Worm (Caenorhabditis elegans) whole organism, L2 larva: ENCODE data around the gene C05B5.11.
"Not testable (repeated sequence)": the region's sequence is repeated elsewhere in the genome, so short reads cannot be mapped to it uniquely, and the experiment has no call there.

Experiments
- Y55F3AM.14 ChIP-seq: fragments of 200-800 bp; sonication (Bioruptor generic); optimal IDR thresholded peaks from 2 replicates; lab custom pipeline; 2018; ENCODE audit warnings: mild to moderate bottlenecking, missing genetic modification characterization, missing compliant biosample characterization
- ama-1 ChIP-seq: fragments of 150-350 bp; optimal IDR thresholded peaks from 2 replicates; lab custom pipeline; 2018; ENCODE audit warnings: inconsistent platforms
- ceh-82 ChIP-seq: fragments of 150-350 bp; optimal IDR thresholded peaks from 2 replicates; lab custom pipeline; 2014; ENCODE audit warnings: missing biosample characterization, missing genetic modification characterization
- elt-3 ChIP-seq: sonication (generic microtip); optimal IDR thresholded peaks from 2 replicates; lab custom pipeline; 2017; ENCODE audit warnings: missing biosample characterization, missing genetic modification characterization
- fos-1 ChIP-seq: fragments of 150-350 bp; optimal IDR thresholded peaks from 2 replicates; lab custom pipeline; 2014; ENCODE audit warnings: missing biosample characterization, missing genetic modification characterization
- lin-39 ChIP-seq: fragments of 150-350 bp; optimal IDR thresholded peaks from 2 replicates; lab custom pipeline; 2014; ENCODE audit warnings: missing biosample characterization, missing genetic modification reagents, missing genetic modification characterization
- lsy-2 ChIP-seq, 2 experiments: fragments of 150-350 bp in 1 of 2; sonication (generic microtip) in 1 of 2; optimal IDR thresholded peaks; 2 replicates each; lab custom pipeline; 2014 to 2017; ENCODE audit warnings: missing biosample characterization in 2 of 2, missing genetic modification characterization in 2 of 2
- zag-1 ChIP-seq: fragments of 150-350 bp; optimal IDR thresholded peaks from 2 replicates; lab custom pipeline; 2014; ENCODE audit warnings: missing biosample characterization, missing genetic modification characterization

Gene C05B5.11

ce11 chrIII:10049682-10050081 is 45.4 kb downstream of the C05B5.11 start, which contains the start of gene T16G12.1:
TSS of gene T16G12.1 (minus strand) at chrIII:10049857.
- TF ChIP-seq ama-1 (lab: Kevin White, UChicago) (no peak), fos-1 (tag; lab: Kevin White, UChicago) (peak; percentile 94)

- TF ChIP-seq zag-1; Y55F3AM.14 (GFP tag; lab: Kevin White, UChicago); lin-39 (tag; lab: Kevin White, UChicago): not testable (repeated sequence)
These were observed 46.0 kb downstream of the C05B5.11 start, which contains the start of gene T16G12.3 for ce11 chrIII:10050321-10050720. TSS of gene T16G12.3 (plus strand) at chrIII:10050621.

DNA sequence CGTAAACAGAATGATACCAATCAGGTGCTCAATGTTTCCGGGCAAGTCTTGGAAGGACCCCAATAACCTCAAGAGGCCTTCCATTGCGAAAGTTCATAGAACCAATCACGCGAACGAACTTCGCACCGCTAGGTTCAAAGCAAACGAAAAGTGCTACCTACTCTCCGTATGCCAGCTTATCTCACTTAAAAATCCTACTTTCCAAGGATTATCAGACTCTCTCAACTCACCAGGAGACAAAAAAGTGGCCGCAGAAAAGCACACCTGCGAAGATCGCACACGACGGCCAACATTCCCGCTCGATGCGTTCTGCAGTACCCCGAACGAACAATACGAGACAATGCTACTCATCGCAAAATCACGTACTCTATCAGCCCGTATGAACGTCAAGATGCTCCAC is 49.0 kb downstream of the C05B5.11 start, which contains the start of gene T16G12.12:
Gene T16G12.12, plus strand, starts transcription at position 301 of the 400 bp plus-strand sequence.
- TF ChIP-seq elt-3 (tag; lab: Kevin White, UChicago); lsy-2 (tag; optimal IDR thresholded peaks at IDR 0.05; lab: Kevin White, UChicago); ceh-82: not testable (repeated sequence)
